Fruit fly (Drosophila melanogaster) whole organism, embryonic: ENCODE data around the gene PAPLA1.

Experiments used
- Atf6 ChIP-seq: fragments of 200-800 bp; sonication (Bioruptor generic); IDR thresholded peaks from 2 replicates; pipeline ENCODE4 v1.3.6; 2022; ENCODE audit warnings: missing biosample characterization, missing genetic modification characterization
- B-H2 ChIP-seq: fragments of 200-800 bp; sonication (Bioruptor generic); optimal IDR thresholded peaks from 2 replicates; lab custom pipeline; 2018; ENCODE audit warnings: missing biosample characterization, mild to moderate bottlenecking, missing genetic modification characterization
- CG10543 ChIP-seq: fragments of 200-800 bp; sonication (Bioruptor generic); optimal IDR thresholded peaks from 3 replicates; lab custom pipeline; 2017; ENCODE audit warnings: missing biosample characterization, mild to moderate bottlenecking, missing genetic modification characterization, moderate library complexity
- CG13287 ChIP-seq: fragments of 200-800 bp; sonication (Bioruptor generic); IDR thresholded peaks from 2 replicates; pipeline ENCODE4 v1.3.6; 2022; ENCODE audit warnings: missing biosample characterization, missing genetic modification characterization; ENCODE audit not compliant: partially characterized antibody
- CG15514 ChIP-seq: fragments of 200-800 bp; sonication (Bioruptor generic); optimal IDR thresholded peaks from 3 replicates; lab custom pipeline; 2017; ENCODE audit warnings: missing biosample characterization, missing genetic modification characterization, mild to moderate bottlenecking, moderate library complexity, missing genetic modification reagents
- CG2678 ChIP-seq: fragments of 200-800 bp; sonication (Bioruptor generic); optimal IDR thresholded peaks from 3 replicates; lab custom pipeline; 2019; ENCODE audit warnings: missing biosample characterization, mild to moderate bottlenecking, missing genetic modification characterization, moderate library complexity
- CG32532 ChIP-seq: fragments of 200-800 bp; sonication (Bioruptor generic); IDR thresholded peaks from 2 replicates; pipeline ENCODE4 v1.3.6; 2022; ENCODE audit warnings: missing biosample characterization, missing genetic modification characterization
- CG3281 ChIP-seq: fragments of 200-800 bp; sonication (Bioruptor generic); optimal IDR thresholded peaks from 3 replicates; lab custom pipeline; 2017; ENCODE audit warnings: missing biosample characterization, mild to moderate bottlenecking, missing genetic modification characterization
- CG34422 ChIP-seq: fragments of 200-800 bp; sonication (Bioruptor generic); IDR thresholded peaks from 3 replicates; pipeline ENCODE4 v1.3.6; 2022; ENCODE audit warnings: missing biosample characterization, missing genetic modification characterization
- CG3726 ChIP-seq: fragments of 200-800 bp; sonication (Bioruptor generic); IDR thresholded peaks from 3 replicates; pipeline ENCODE4, ENCODE4 v1.3.6; 2022; ENCODE audit warnings: missing biosample characterization, missing genetic modification characterization
- CG6813 ChIP-seq: fragments of 200-800 bp; sonication (Bioruptor generic); optimal IDR thresholded peaks from 2 replicates; lab custom pipeline; 2017; ENCODE audit warnings: missing biosample characterization, missing genetic modification characterization, mild to moderate bottlenecking, moderate library complexity, missing genetic modification reagents
- CG6854 ChIP-seq: fragments of 200-800 bp; sonication (Bioruptor generic); optimal IDR thresholded peaks from 3 replicates; lab custom pipeline; 2017; ENCODE audit warnings: missing biosample characterization, mild to moderate bottlenecking, missing genetic modification characterization
- CG7963 ChIP-seq: fragments of 200-800 bp; sonication (Bioruptor generic); IDR thresholded peaks from 3 replicates; pipeline ENCODE4 v1.3.6; 2022; ENCODE audit warnings: missing biosample characterization, missing genetic modification characterization; ENCODE audit not compliant: partially characterized antibody
- CG8281 ChIP-seq: fragments of 200-800 bp; sonication (Bioruptor generic); optimal IDR thresholded peaks from 2 replicates; lab custom pipeline; 2018; ENCODE audit warnings: missing biosample characterization, mild to moderate bottlenecking, missing genetic modification characterization, moderate library complexity
- CG9932 ChIP-seq: fragments of 200-800 bp; sonication (Bioruptor generic); IDR thresholded peaks from 2 replicates; pipeline ENCODE4 v1.3.6; 2022; ENCODE audit warnings: missing biosample characterization, missing genetic modification characterization
- Drgx ChIP-seq: fragments of 200-800 bp; sonication (Bioruptor generic); IDR thresholded peaks from 2 replicates; pipeline ENCODE4 v1.3.6; 2022; ENCODE audit warnings: missing biosample characterization, missing genetic modification characterization
- Fer1 ChIP-seq: fragments of 200-800 bp; sonication (Bioruptor generic); optimal IDR thresholded peaks from 2 replicates; lab custom pipeline; 2017; ENCODE audit warnings: missing biosample characterization, mild to moderate bottlenecking, missing genetic modification characterization
- Meics ChIP-seq: fragments of 200-800 bp; sonication (Bioruptor generic); optimal IDR thresholded peaks from 2 replicates; lab custom pipeline; 2017; ENCODE audit warnings: missing biosample characterization, mild to moderate bottlenecking, missing genetic modification characterization
- NK7.1 ChIP-seq: fragments of 200-800 bp; sonication (Bioruptor generic); optimal IDR thresholded peaks from 3 replicates; lab custom pipeline; 2016; ENCODE audit warnings: missing biosample characterization, missing genetic modification characterization
- Pdp1 ChIP-seq, 2 experiments: fragments of 200-800 bp; sonication (Bioruptor generic); optimal IDR thresholded peaks; 3 replicates each; lab custom pipeline; 2016; ENCODE audit warnings: missing biosample characterization in 2 of 2, missing genetic modification characterization in 2 of 2, mild to moderate bottlenecking in 1 of 2, moderate library complexity in 1 of 2
- Tbp ChIP-seq: fragments of >200 bp; optimal IDR thresholded peaks from 2 replicates; lab custom pipeline; 2018; ENCODE audit warnings: missing biosample characterization, missing genetic modification characterization
- Trl ChIP-seq, 3 experiments: fragments of >200 bp in 2 of 3; fragments of 200-800 bp in 1 of 3; sonication (Bioruptor generic) in 1 of 3; optimal IDR thresholded peaks; 2 replicates in 1 of 3; 3 replicates in 2 of 3; lab custom pipeline; 2016 to 2017; ENCODE audit warnings: missing biosample characterization in 1 of 3, missing genetic modification characterization in 1 of 3
- bsh ChIP-seq, 2 experiments: fragments of 200-800 bp; sonication (Bioruptor generic); optimal IDR thresholded peaks; 2 replicates each; lab custom pipeline; 2017 to 2018; ENCODE audit warnings: mild to moderate bottlenecking in 2 of 2, missing biosample characterization in 2 of 2, missing genetic modification characterization in 2 of 2, moderate library complexity in 1 of 2
- corto ChIP-seq: fragments of 200-800 bp; sonication (Bioruptor generic); optimal IDR thresholded peaks from 2 replicates; lab custom pipeline; 2016; ENCODE audit warnings: missing biosample characterization, mild to moderate bottlenecking, missing genetic modification characterization, moderate library complexity
- crol ChIP-seq: fragments of 200-800 bp; sonication (Bioruptor generic); IDR thresholded peaks from 2 replicates; pipeline ENCODE4 v1.3.6; 2022; ENCODE audit warnings: missing biosample characterization, missing genetic modification characterization
- dmrt99B ChIP-seq: fragments of 200-800 bp; sonication (Bioruptor generic); optimal IDR thresholded peaks from 2 replicates; lab custom pipeline; 2018; ENCODE audit warnings: missing biosample characterization, mild to moderate bottlenecking, missing genetic modification characterization, moderate library complexity
- gem ChIP-seq: fragments of 200-800 bp; sonication (Bioruptor generic); optimal IDR thresholded peaks from 2 replicates; lab custom pipeline; 2019; ENCODE audit warnings: missing biosample characterization, mild to moderate bottlenecking, missing genetic modification characterization, moderate library complexity
- grau ChIP-seq: fragments of 200-800 bp; optimal IDR thresholded peaks from 3 replicates; lab custom pipeline; 2019; ENCODE audit warnings: missing biosample characterization, mild to moderate bottlenecking, missing genetic modification characterization, moderate library complexity
- hkb ChIP-seq, 2 experiments: fragments of 200-800 bp in 1 of 2; fragments of >200 bp in 1 of 2; sonication (Bioruptor generic) in 1 of 2; IDR thresholded peaks in 1 of 2; optimal IDR thresholded peaks in 1 of 2; 2 replicates each; pipeline versions ENCODE4 v1.3.6 to Lab custom; 2017 to 2022; ENCODE audit warnings: missing biosample characterization in 1 of 2, missing genetic modification characterization in 1 of 2
- kah ChIP-seq: fragments of 200-800 bp; sonication (Bioruptor generic); optimal IDR thresholded peaks from 2 replicates; lab custom pipeline; 2018; ENCODE audit warnings: missing biosample characterization, mild to moderate bottlenecking, missing genetic modification characterization
- lab ChIP-seq: fragments of 200-800 bp; sonication (Bioruptor generic); optimal IDR thresholded peaks from 3 replicates; lab custom pipeline; 2017; ENCODE audit warnings: missing biosample characterization, missing genetic modification characterization, mild to moderate bottlenecking, moderate library complexity, missing genetic modification reagents
- mam ChIP-seq: fragments of 200-800 bp; sonication (Bioruptor generic); optimal IDR thresholded peaks from 3 replicates; lab custom pipeline; 2016; ENCODE audit warnings: missing biosample characterization, missing genetic modification characterization
- nerfin-2 ChIP-seq: fragments of 200-800 bp; sonication (Bioruptor generic); IDR thresholded peaks from 2 replicates; pipeline ENCODE4 v1.3.6; 2022; ENCODE audit warnings: missing biosample characterization, missing genetic modification characterization; ENCODE audit not compliant: partially characterized antibody
- row ChIP-seq: fragments of 200-800 bp; sonication (Bioruptor generic); IDR thresholded peaks from 3 replicates; pipeline ENCODE4 v1.3.6; 2022; ENCODE audit warnings: missing biosample characterization, missing genetic modification characterization
- sd ChIP-seq: fragments of 200-800 bp; sonication (Bioruptor generic); optimal IDR thresholded peaks from 3 replicates; lab custom pipeline; 2018; ENCODE audit warnings: missing biosample characterization, mild to moderate bottlenecking, missing genetic modification characterization, moderate library complexity
- sens ChIP-seq: fragments of 200-800 bp; sonication (Bioruptor generic); peaks from one replicate; lab custom pipeline; 2016; ENCODE audit warnings: missing biosample characterization, missing genetic modification characterization
- sug ChIP-seq: fragments of 200-800 bp; optimal IDR thresholded peaks from 2 replicates; lab custom pipeline; 2019; ENCODE audit warnings: missing biosample characterization, mild to moderate bottlenecking, missing genetic modification characterization, moderate library complexity
- wor ChIP-seq: fragments of 200-800 bp; sonication (Bioruptor generic); IDR thresholded peaks from 2 replicates; pipeline ENCODE4 v1.3.6; 2022; ENCODE audit warnings: missing biosample characterization, missing genetic modification characterization

PAPLA1 gene

dm6 chr2L:8094058-8094825 lies 65.2 kb downstream of the PAPLA1 start:
- TF ChIP-seq CG3281 (GFP tag; lab: Kevin White, UChicago) (peak; percentile 15), sug (tag; lab: Kevin White, UChicago) (peak; percentile 13), CG3726 (GFP tag; lab: Robert Waterston, UW) (no peak), wor (GFP tag; lab: Robert Waterston, UW) (no peak), CG32532 (0 out of 2 replicates have a peak, but pooled peaks have one; percentile 11), CG13287 (peak; percentile 14; the same call in 1 of the 2 replicates), CG7963 (GFP tag; lab: Robert Waterston, UW) (no peak), row (GFP tag; lab: Robert Waterston, UW) (peak; percentile 28; the same call in 1 of the 3 replicates), Trl (optimal IDR thresholded peaks at IDR 0.05; lab: Kevin White, UChicago) (peak in 1 of 2 experiments; percentile 47), Trl (GFP tag; optimal IDR thresholded peaks at IDR 0.05; lab: Kevin White, UChicago) (no peak), corto (GFP tag; lab: Kevin White, UChicago) (no peak), Fer1 (peak; percentile 30), Pdp1 (GFP tag; optimal IDR thresholded peaks at IDR 0.05; lab: Kevin White, UChicago) (no peak), CG10543 (GFP tag; lab: Kevin White, UChicago) (peak; percentile 62), mam (GFP tag; lab: Kevin White, UChicago) (no peak), hkb (optimal IDR thresholded peaks at IDR 0.05; lab: Kevin White, UChicago) (no peak), hkb (GFP tag; IDR thresholded peaks at IDR 0.05; lab: Robert Waterston, UW) (no peak), sens (GFP tag; lab: Kevin White, UChicago) (peak; percentile 40), dmrt99B (tag; lab: Kevin White, UChicago) (peak; percentile 16), CG8281 (tag; lab: Kevin White, UChicago) (no peak), nerfin-2 (0 out of 2 replicates have a peak, but pooled peaks have one; percentile 8), Tbp (GFP tag; lab: Kevin White, UChicago) (no peak), gem (peak; percentile 20), CG2678 (tag; lab: Kevin White, UChicago) (peak; percentile 12), CG9932 (GFP tag; lab: Robert Waterston, UW) (no peak), CG6854 (GFP tag; lab: Kevin White, UChicago) (no peak), grau (peak; percentile 13), CG15514 (GFP tag; lab: Kevin White, UChicago) (peak; percentile 4), sd (tag; lab: Kevin White, UChicago) (peak; percentile 5), Meics (GFP tag; lab: Kevin White, UChicago) (peak; percentile 12), CG34422 (GFP tag; lab: Robert Waterston, UW) (0 out of 3 replicates have a peak, but pooled peaks have one; percentile 23), NK7.1 (GFP tag; lab: Kevin White, UChicago) (no peak), Drgx (GFP tag; lab: Robert Waterston, UW) (peak; percentile 59), CG6813 (GFP tag; lab: Kevin White, UChicago) (peak; percentile 17), kah (GFP tag; lab: Kevin White, UChicago) (no peak), crol (GFP tag; lab: Robert Waterston, UW) (peak; percentile 18; the same call in 1 of the 2 replicates), lab (GFP tag; lab: Kevin White, UChicago) (peak; percentile 7), bsh (GFP tag; optimal IDR thresholded peaks at IDR 0.05; lab: Kevin White, UChicago) (no peak), B-H2 (GFP tag; lab: Kevin White, UChicago) (peak; percentile 17), Atf6 (GFP tag; lab: Robert Waterston, UW) (0 out of 2 replicates have a peak, but pooled peaks have one; percentile 13)
